Worm (Caenorhabditis elegans) whole organism, late embryonic: Measurements from ENCODE around the gene inx-1.

ENCODE experiments used
- C08G9.2 ChIP-seq: sonication (generic microtip); optimal IDR thresholded peaks from 2 replicates; lab custom pipeline; 2016; ENCODE audit warnings: mild to moderate bottlenecking, missing genetic modification characterization, moderate library complexity, missing compliant biosample characterization
- K09A11.1 ChIP-seq: sonication (generic microtip); optimal IDR thresholded peaks from 2 replicates; lab custom pipeline; 2017; ENCODE audit warnings: antibody characterized with exemption, mild to moderate bottlenecking, missing genetic modification characterization, missing compliant biosample characterization; ENCODE audit not compliant: insufficient read depth
- Y22D7AL.16 ChIP-seq: sonication (generic microtip); optimal IDR thresholded peaks from 2 replicates; lab custom pipeline; 2016; ENCODE audit warnings: missing genetic modification characterization, missing compliant biosample characterization
- ahr-1 ChIP-seq: sonication (generic microtip); optimal IDR thresholded peaks from 2 replicates; lab custom pipeline; 2016; ENCODE audit warnings: missing genetic modification characterization, missing compliant biosample characterization
- ceh-19 ChIP-seq: fragments of 200-800 bp; sonication (Bioruptor generic); optimal IDR thresholded peaks from 2 replicates; lab custom pipeline; 2018; ENCODE audit warnings: mild to moderate bottlenecking, missing genetic modification characterization, missing compliant biosample characterization
- ceh-30 ChIP-seq: fragments of 150-350 bp; optimal IDR thresholded peaks from 2 replicates; lab custom pipeline; 2014; ENCODE audit warnings: missing biosample characterization, missing genetic modification characterization
- ceh-31 ChIP-seq: sonication (generic microtip); optimal IDR thresholded peaks from 2 replicates; lab custom pipeline; 2016; ENCODE audit warnings: missing genetic modification characterization, missing compliant biosample characterization
- ceh-9 ChIP-seq: sonication (generic microtip); optimal IDR thresholded peaks from 2 replicates; lab custom pipeline; 2016; ENCODE audit warnings: mild to moderate bottlenecking, missing genetic modification characterization, inconsistent platforms, missing compliant biosample characterization
- che-1 ChIP-seq: sonication (generic microtip); optimal IDR thresholded peaks from 2 replicates; lab custom pipeline; 2016; ENCODE audit warnings: mild to moderate bottlenecking, missing genetic modification characterization, missing compliant biosample characterization
- elt-2 ChIP-seq: sonication (generic microtip); optimal IDR thresholded peaks from 2 replicates; lab custom pipeline; 2016; ENCODE audit warnings: missing genetic modification reagents, missing genetic modification characterization, missing compliant biosample characterization
- hlh-8 ChIP-seq: sonication (generic microtip); optimal IDR thresholded peaks from 2 replicates; lab custom pipeline; 2016; ENCODE audit warnings: missing genotype, missing genetic modification characterization, missing compliant biosample characterization
- lim-6 ChIP-seq: sonication (generic microtip); optimal IDR thresholded peaks from 2 replicates; lab custom pipeline; 2016; ENCODE audit warnings: missing genetic modification characterization, missing compliant biosample characterization
- mec-3 ChIP-seq: sonication (generic microtip); optimal IDR thresholded peaks from 2 replicates; lab custom pipeline; 2016; ENCODE audit warnings: borderline replicate concordance, missing genetic modification characterization, missing compliant biosample characterization
- nfya-1 ChIP-seq: sonication (generic microtip); optimal IDR thresholded peaks from 2 replicates; lab custom pipeline; 2017; ENCODE audit warnings: missing genetic modification characterization, mild to moderate bottlenecking, missing compliant biosample characterization, antibody characterized with exemption, moderate library complexity
- nhr-232 ChIP-seq: sonication (generic microtip); optimal IDR thresholded peaks from 2 replicates; lab custom pipeline; 2016; ENCODE audit warnings: missing genetic modification characterization, missing compliant biosample characterization
- npax-4 ChIP-seq: sonication (generic microtip); optimal IDR thresholded peaks from 2 replicates; lab custom pipeline; 2016; ENCODE audit warnings: missing genetic modification characterization, missing compliant biosample characterization
- odd-2 ChIP-seq: sonication (generic microtip); optimal IDR thresholded peaks from 2 replicates; lab custom pipeline; 2017; ENCODE audit warnings: antibody characterized with exemption, mild to moderate bottlenecking, missing genetic modification characterization, missing compliant biosample characterization
- pag-3 ChIP-seq: sonication (generic microtip); optimal IDR thresholded peaks from 2 replicates; lab custom pipeline; 2016; ENCODE audit warnings: missing compliant biosample characterization, missing genetic modification characterization, borderline replicate concordance
- ref-2 ChIP-seq: sonication (generic microtip); optimal IDR thresholded peaks from 2 replicates; lab custom pipeline; 2016; ENCODE audit warnings: missing genetic modification characterization, missing compliant biosample characterization
- sox-2 ChIP-seq: fragments of 200-800 bp; sonication (Bioruptor generic); IDR thresholded peaks from 2 replicates; pipeline ENCODE4 v1.3.6; 2022; ENCODE audit warnings: missing genetic modification reagents, missing genetic modification characterization, missing compliant biosample characterization
- sox-4 ChIP-seq: sonication (generic microtip); optimal IDR thresholded peaks from 2 replicates; lab custom pipeline; 2017; ENCODE audit warnings: mild to moderate bottlenecking, missing genetic modification characterization, inconsistent platforms, missing compliant biosample characterization
- syd-9 ChIP-seq: sonication (generic microtip); optimal IDR thresholded peaks from 2 replicates; lab custom pipeline; 2016; ENCODE audit warnings: mild to moderate bottlenecking, missing genetic modification characterization, moderate library complexity, missing compliant biosample characterization
- tbx-7 ChIP-seq: sonication (generic microtip); optimal IDR thresholded peaks from 2 replicates; lab custom pipeline; 2016; ENCODE audit warnings: missing genotype, missing genetic modification characterization, missing compliant biosample characterization
- ttx-3 ChIP-seq: sonication (generic microtip); optimal IDR thresholded peaks from 2 replicates; lab custom pipeline; 2016; ENCODE audit warnings: missing genetic modification reagents, missing genetic modification characterization, missing compliant biosample characterization
- unc-3 ChIP-seq, 2 experiments: fragments of 200-800 bp in 1 of 2; sonication (Bioruptor generic) in 1 of 2; sonication (generic microtip) in 1 of 2; conservative IDR thresholded peaks in 1 of 2; optimal IDR thresholded peaks in 1 of 2; 2 replicates each; pipeline versions ENCODE4 v1.3.6 to Lab custom; 2016 to 2022; ENCODE audit warnings: missing compliant biosample characterization in 2 of 2, missing genetic modification characterization in 2 of 2, missing genetic modification reagents in 1 of 2
- unc-42 ChIP-seq: sonication (generic microtip); optimal IDR thresholded peaks from 2 replicates; lab custom pipeline; 2016; ENCODE audit warnings: missing genotype, missing genetic modification characterization, missing compliant biosample characterization

inx-1 gene

ce11 chrX:6934453-6934852 is 21.7 kb downstream of the inx-1 start:
- TF ChIP-seq unc-42 = peak; percentile 27
- no peak for TF ChIP-seq K09A11.1
- TF ChIP-seq ref-2 (tag; lab: Kevin White, UChicago) = no peak
- TF ChIP-seq pag-3 = no peak
- TF ChIP-seq nfya-1 (tag; lab: Kevin White, UChicago) = peak; percentile 85
- no peak for TF ChIP-seq nhr-232
- TF ChIP-seq lim-6 (tag; lab: Kevin White, UChicago) = no peak
- TF ChIP-seq odd-2 = no peak
- TF ChIP-seq npax-4 (tag; lab: Kevin White, UChicago) = no peak
- peak; percentile 9 for TF ChIP-seq ceh-31

ce11 chrX:6932134-6932533 is 24.1 kb downstream of the inx-1 start, which contains the start of gene F14B8.6:
TSS of gene F14B8.6 (minus strand) at chrX:6932425.
- TF ChIP-seq elt-2 (tag; lab: Kevin White, UChicago) (peak; percentile 76), ceh-9 (tag; lab: Kevin White, UChicago) (no peak)

- TF ChIP-seq Y22D7AL.16 (tag; lab: Kevin White, UChicago) (no peak), elt-2 (tag; lab: Kevin White, UChicago) (peak; percentile 23)
Measured at ce11 chrX:6928578-6928977, 27.6 kb downstream of the inx-1 start, which contains the start of gene F14B8.5. TSS of gene F14B8.5 (minus strand) at chrX:6928704.

ce11 chrX:6926952-6927351 is 29.2 kb downstream of the inx-1 start:
- TF ChIP-seq sox-4 (tag; lab: Kevin White, UChicago) = no peak
- TF ChIP-seq unc-3 (GFP tag; conservative IDR thresholded peaks at IDR 0.05; lab: Robert Waterston, UW) = no peak
- no peak for TF ChIP-seq unc-3 (tag; optimal IDR thresholded peaks at IDR 0.05; lab: Kevin White, UChicago)
- no peak for TF ChIP-seq ceh-30
- no peak for TF ChIP-seq che-1 (tag; lab: Kevin White, UChicago)
- no peak for TF ChIP-seq ahr-1
- TF ChIP-seq ceh-19 (GFP tag; lab: Kevin White, UChicago) = no peak
- TF ChIP-seq elt-2 (tag; lab: Kevin White, UChicago) = peak; percentile 92
- no peak for TF ChIP-seq C08G9.2 (tag; lab: Kevin White, UChicago)
- TF ChIP-seq, all 69 proteins: peak for 1

ce11 chrX:6924461-6924860 is 31.7 kb downstream of the inx-1 start, which contains the start of gene otpl-3:
TSS of gene otpl-3 (minus strand) at chrX:6924764.
- TF ChIP-seq elt-2 (tag; lab: Kevin White, UChicago) = peak; percentile 8
- TF ChIP-seq C08G9.2 (tag; lab: Kevin White, UChicago) = no peak

- peak; percentile 77 for TF ChIP-seq elt-2 (tag; lab: Kevin White, UChicago)
- TF ChIP-seq hlh-8 (tag; lab: Kevin White, UChicago) = no peak
Measured at ce11 chrX:6920132-6920531, 36.1 kb downstream of the inx-1 start.

ce11 chrX:6916150-6916549 is 40.0 kb downstream of the inx-1 start:
- TF ChIP-seq unc-42 = peak; percentile 4
- TF ChIP-seq hlh-8 (tag; lab: Kevin White, UChicago) = no peak

- TF ChIP-seq syd-9 (tag; lab: Kevin White, UChicago) (no peak), C08G9.2 (tag; lab: Kevin White, UChicago) (no peak), ahr-1 (no peak), tbx-7 (no peak), mec-3 (tag; lab: Kevin White, UChicago) (no peak), sox-2 (GFP tag; lab: Robert Waterston, UW) (no peak), ttx-3 (tag; lab: Kevin White, UChicago) (no peak)
Measured at ce11 chrX:6915279-6915678, 40.9 kb downstream of the inx-1 start.
